Worm (Caenorhabditis elegans) whole organism, L1 larva: ENCODE data around the gene snf-6.

Source experiments
- C04F5.9 ChIP-seq: sonication (generic microtip); optimal IDR thresholded peaks from 2 replicates; lab custom pipeline; 2016; ENCODE audit warnings: missing genetic modification characterization, missing compliant biosample characterization
- C16A3.4 ChIP-seq: fragments of 150-350 bp; optimal IDR thresholded peaks from 2 replicates; lab custom pipeline; 2014; ENCODE audit warnings: missing biosample characterization, missing genetic modification characterization
- F16B12.6 ChIP-seq: fragments of 150-350 bp; optimal IDR thresholded peaks from 2 replicates; lab custom pipeline; 2014; ENCODE audit warnings: missing biosample characterization, missing genetic modification characterization
- Y116A8C.19 ChIP-seq: sonication (generic microtip); optimal IDR thresholded peaks from 2 replicates; lab custom pipeline; 2016; ENCODE audit warnings: missing compliant biosample characterization, missing genetic modification characterization, borderline replicate concordance
- aha-1 ChIP-seq: fragments of 150-350 bp; optimal IDR thresholded peaks from 2 replicates; lab custom pipeline; 2014; ENCODE audit warnings: missing biosample characterization, missing genetic modification characterization
- alr-1 ChIP-seq: fragments of 200-800 bp; sonication (Bioruptor generic); optimal IDR thresholded peaks from 2 replicates; lab custom pipeline; 2018; ENCODE audit warnings: borderline replicate concordance, mild to moderate bottlenecking, missing genetic modification characterization, missing compliant biosample characterization
- aly-2 ChIP-seq: fragments of 150-350 bp; optimal IDR thresholded peaks from 2 replicates; lab custom pipeline; 2014; ENCODE audit warnings: missing biosample characterization, missing genetic modification characterization
- blmp-1 ChIP-seq: fragments of 150-350 bp; optimal IDR thresholded peaks from 2 replicates; lab custom pipeline; 2014; ENCODE audit warnings: missing biosample characterization, missing genetic modification characterization
- ceh-63 ChIP-seq: fragments of 200-800 bp; sonication (Bioruptor generic); optimal IDR thresholded peaks from 2 replicates; lab custom pipeline; 2018; ENCODE audit warnings: mild to moderate bottlenecking, missing genetic modification characterization, missing compliant biosample characterization
- ceh-82 ChIP-seq, 3 experiments: fragments of 150-350 bp in 1 of 3; sonication (generic microtip) in 2 of 3; optimal IDR thresholded peaks; 2 replicates each; lab custom pipeline; 2014 to 2017; ENCODE audit warnings: missing biosample characterization in 3 of 3, missing genetic modification characterization in 3 of 3
- ceh-90 ChIP-seq: sonication (generic microtip); optimal IDR thresholded peaks from 2 replicates; lab custom pipeline; 2016; ENCODE audit warnings: missing genetic modification characterization, missing compliant biosample characterization
- dpl-1 ChIP-seq, 3 experiments: fragments of 150-350 bp in 2 of 3; sonication (generic microtip) in 1 of 3; optimal IDR thresholded peaks; 2 replicates each; lab custom pipeline; 2014 to 2017; ENCODE audit warnings: missing biosample characterization in 3 of 3, missing genetic modification characterization in 3 of 3, missing genetic modification reagents in 3 of 3
- efl-1 ChIP-seq, 4 experiments: fragments of 150-350 bp; optimal IDR thresholded peaks in 3 of 4; peaks in 1 of 4; 1 replicate in 1 of 4; 2 replicates in 3 of 4; lab custom pipeline; 2014; ENCODE audit warnings: missing biosample characterization in 2 of 4, missing genetic modification characterization in 2 of 4, missing genetic modification reagents in 2 of 4
- efl-3 ChIP-seq: fragments of 200-800 bp; sonication (Bioruptor generic); optimal IDR thresholded peaks from 2 replicates; lab custom pipeline; 2018; ENCODE audit warnings: mild to moderate bottlenecking, missing genetic modification characterization, missing compliant biosample characterization
- egl-13 ChIP-seq: sonication (generic microtip); optimal IDR thresholded peaks from 2 replicates; lab custom pipeline; 2016; ENCODE audit warnings: missing genotype, missing genetic modification reagents, missing genetic modification characterization, missing compliant biosample characterization
- egl-27 ChIP-seq, 2 experiments: fragments of 150-350 bp in 1 of 2; sonication (generic microtip); optimal IDR thresholded peaks; 3 replicates each; lab custom pipeline; 2017 to 2018; ENCODE audit warnings: missing biosample characterization in 2 of 2, missing genetic modification characterization in 2 of 2, missing genetic modification reagents in 2 of 2
- ets-5 ChIP-seq: fragments of 200-800 bp; sonication (Bioruptor generic); IDR thresholded peaks from 2 replicates; pipeline ENCODE4 v1.3.6; 2022; ENCODE audit warnings: missing genetic modification characterization, missing compliant biosample characterization
- fkh-8 ChIP-seq: sonication (generic microtip); optimal IDR thresholded peaks from 2 replicates; lab custom pipeline; 2016; ENCODE audit warnings: mild to moderate bottlenecking, missing genetic modification characterization, missing compliant biosample characterization
- grh-1 ChIP-seq: fragments of 200-800 bp; sonication (Bioruptor generic); IDR thresholded peaks from 2 replicates; pipeline ENCODE4 v1.3.6; 2022; ENCODE audit warnings: missing genetic modification reagents, missing genetic modification characterization, missing compliant biosample characterization
- hlh-4 ChIP-seq: sonication (generic microtip); optimal IDR thresholded peaks from 2 replicates; lab custom pipeline; 2016; ENCODE audit warnings: mild to moderate bottlenecking, missing genetic modification characterization, missing compliant biosample characterization
- irx-1 ChIP-seq: sonication (generic microtip); optimal IDR thresholded peaks from 2 replicates; lab custom pipeline; 2016; ENCODE audit warnings: missing genetic modification characterization, missing compliant biosample characterization
- isw-1 ChIP-seq: fragments of 200-800 bp; sonication (Bioruptor generic); IDR thresholded peaks from 2 replicates; pipeline ENCODE4 v1.3.6; 2022; ENCODE audit warnings: missing genetic modification characterization, missing compliant biosample characterization
- lin-13 ChIP-seq: fragments of 150-350 bp; optimal IDR thresholded peaks from 2 replicates; lab custom pipeline; 2014; ENCODE audit warnings: missing biosample characterization, missing genetic modification reagents, missing genetic modification characterization
- lin-14 ChIP-seq: fragments of 200-800 bp; sonication (Bioruptor generic); optimal IDR thresholded peaks from 2 replicates; lab custom pipeline; 2018; ENCODE audit warnings: mild to moderate bottlenecking, missing genetic modification characterization, moderate library complexity, missing compliant biosample characterization
- lin-15B ChIP-seq: fragments of 150-350 bp; sonication (generic microtip); optimal IDR thresholded peaks from 3 replicates; lab custom pipeline; 2014; ENCODE audit warnings: missing biosample characterization, missing genetic modification characterization
- lin-35 ChIP-seq, 2 experiments: fragments of 150-350 bp; optimal IDR thresholded peaks; 2 replicates each; lab custom pipeline; 2014; ENCODE audit warnings: missing biosample characterization in 2 of 2, missing genetic modification characterization in 2 of 2, missing genetic modification reagents in 2 of 2
- lin-39 ChIP-seq: fragments of 150-350 bp; optimal IDR thresholded peaks from 2 replicates; lab custom pipeline; 2014; ENCODE audit warnings: missing biosample characterization, missing genetic modification reagents, missing genetic modification characterization
- lsy-2 ChIP-seq, 2 experiments: fragments of 150-350 bp; optimal IDR thresholded peaks; 2 replicates each; lab custom pipeline; 2014; ENCODE audit warnings: missing biosample characterization in 2 of 2, missing genetic modification characterization in 2 of 2
- mep-1 ChIP-seq: fragments of 150-350 bp; optimal IDR thresholded peaks from 2 replicates; lab custom pipeline; 2014; ENCODE audit warnings: missing biosample characterization, missing genetic modification characterization
- nhr-19 ChIP-seq: fragments of 200-800 bp; sonication (Bioruptor generic); conservative IDR thresholded peaks from 2 replicates; pipeline ENCODE4 v1.3.6; 2022; ENCODE audit warnings: missing genetic modification characterization, missing compliant biosample characterization
- nhr-28 ChIP-seq: fragments of 150-350 bp; optimal IDR thresholded peaks from 2 replicates; lab custom pipeline; 2014; ENCODE audit warnings: missing biosample characterization, missing genetic modification characterization
- nhr-76 ChIP-seq: sonication (generic microtip); optimal IDR thresholded peaks from 2 replicates; lab custom pipeline; 2017; ENCODE audit warnings: missing biosample characterization, missing genetic modification characterization
- nhr-77 ChIP-seq: fragments of 150-350 bp; optimal IDR thresholded peaks from 2 replicates; lab custom pipeline; 2014; ENCODE audit warnings: missing biosample characterization, missing genetic modification characterization
- nhr-85 ChIP-seq: sonication (generic microtip); peaks from one replicate; lab custom pipeline; 2016; ENCODE audit warnings: missing genetic modification characterization, inconsistent platforms, missing compliant biosample characterization
- nhr-90 ChIP-seq: sonication (generic microtip); optimal IDR thresholded peaks from 2 replicates; lab custom pipeline; 2016; ENCODE audit warnings: mild to moderate bottlenecking, missing genetic modification characterization, missing compliant biosample characterization; ENCODE audit not compliant: poor library complexity
- pax-3 ChIP-seq: fragments of 200-800 bp; sonication (Bioruptor generic); optimal IDR thresholded peaks from 2 replicates; lab custom pipeline; 2018; ENCODE audit warnings: mild to moderate bottlenecking, missing genetic modification characterization, moderate library complexity, missing compliant biosample characterization
- rnt-1 ChIP-seq: sonication (generic microtip); optimal IDR thresholded peaks from 2 replicates; lab custom pipeline; 2016; ENCODE audit warnings: mild to moderate bottlenecking, missing genetic modification characterization, moderate library complexity, missing compliant biosample characterization
- skn-1 ChIP-seq: fragments of 150-350 bp; optimal IDR thresholded peaks from 2 replicates; lab custom pipeline; 2014; ENCODE audit warnings: missing biosample characterization, missing genetic modification characterization
- snu-23 ChIP-seq: sonication (generic microtip); optimal IDR thresholded peaks from 2 replicates; lab custom pipeline; 2016; ENCODE audit warnings: missing genetic modification characterization, missing compliant biosample characterization
- sptf-1 ChIP-seq: fragments of 150-350 bp; optimal IDR thresholded peaks from 2 replicates; lab custom pipeline; 2014; ENCODE audit warnings: missing biosample characterization, missing genetic modification characterization
- swsn-7 ChIP-seq: sonication (generic microtip); optimal IDR thresholded peaks from 2 replicates; lab custom pipeline; 2016; ENCODE audit warnings: missing genetic modification characterization, missing compliant biosample characterization
- tbx-2 ChIP-seq: sonication (generic microtip); optimal IDR thresholded peaks from 2 replicates; lab custom pipeline; 2016; ENCODE audit warnings: missing genetic modification characterization, missing compliant biosample characterization
- tlp-1 ChIP-seq: fragments of 150-350 bp; optimal IDR thresholded peaks from 2 replicates; lab custom pipeline; 2014; ENCODE audit warnings: missing biosample characterization, missing genetic modification characterization
- unc-62 ChIP-seq: fragments of 150-350 bp; optimal IDR thresholded peaks from 2 replicates; lab custom pipeline; 2014; ENCODE audit warnings: missing biosample characterization, missing genetic modification reagents, missing genetic modification characterization
- xbp-1 ChIP-seq: sonication (generic microtip); optimal IDR thresholded peaks from 2 replicates; lab custom pipeline; 2016; ENCODE audit warnings: missing genetic modification characterization, missing compliant biosample characterization
- zag-1 ChIP-seq: fragments of 150-350 bp; optimal IDR thresholded peaks from 2 replicates; lab custom pipeline; 2014; ENCODE audit warnings: missing biosample characterization, missing genetic modification characterization
- zip-4 ChIP-seq: fragments of 200-800 bp; sonication (Bioruptor generic); optimal IDR thresholded peaks from 2 replicates; lab custom pipeline; 2018; ENCODE audit warnings: mild to moderate bottlenecking, missing genetic modification characterization, moderate library complexity, missing compliant biosample characterization
- ztf-11 ChIP-seq, 2 experiments: sonication (generic microtip); optimal IDR thresholded peaks; 2 replicates each; lab custom pipeline; 2016 to 2017; ENCODE audit warnings: missing genetic modification characterization in 2 of 2, missing biosample characterization in 1 of 2, missing compliant biosample characterization in 1 of 2

Gene snf-6

ce11 chrIII:1543406-1544011 lies 10.9 kb upstream of the snf-6 start:
- TF ChIP-seq nhr-77: no peak
- TF ChIP-seq nhr-85 (tag; lab: Kevin White, UChicago): no peak
- TF ChIP-seq lin-39: no peak
- TF ChIP-seq unc-62 (GFP tag; lab: Kevin White, UChicago): no peak
- TF ChIP-seq isw-1 (GFP tag; lab: Robert Waterston, UW): no peak
- no peak for TF ChIP-seq alr-1 (tag; lab: Kevin White, UChicago)
- no peak for TF ChIP-seq tbx-2 (tag; lab: Kevin White, UChicago)
- TF ChIP-seq grh-1 (GFP tag; lab: Robert Waterston, UW): no peak
- no peak for TF ChIP-seq ceh-90 (tag; lab: Kevin White, UChicago)

DNA sequence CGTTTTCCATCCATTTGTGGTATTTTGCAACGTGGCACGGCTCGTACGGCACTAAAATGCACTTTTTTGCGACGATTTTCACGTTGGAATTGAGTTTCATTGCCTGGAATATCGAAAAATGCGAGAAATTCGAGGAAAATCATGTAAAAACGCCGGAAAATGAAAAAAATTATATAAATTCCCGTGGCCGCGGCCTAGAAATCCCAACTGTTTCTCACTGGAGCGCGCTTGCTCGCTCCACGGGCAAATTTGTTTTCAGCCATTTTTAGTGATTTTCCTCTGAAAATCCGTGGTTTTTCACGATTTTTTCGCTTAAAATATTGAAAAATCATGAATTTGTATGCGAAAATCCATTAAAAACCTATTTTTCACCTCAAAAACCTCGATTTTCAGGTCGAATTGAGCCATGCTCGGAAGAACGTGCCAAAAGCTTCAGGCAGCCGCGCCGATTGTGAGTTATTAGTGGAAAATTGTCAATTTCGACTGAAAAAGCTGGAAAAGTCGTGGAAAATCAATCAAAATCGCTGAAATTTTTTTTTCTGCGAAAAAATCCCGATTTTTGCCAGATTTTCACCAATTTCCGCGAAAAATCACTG lies 7.6 kb upstream of the snf-6 start, which contains the start of the genes Y67D2.5 and cisd-3.2:
Y67D2.5 (minus strand) TSS at position 145 of the 596 bp plus-strand sequence.
cisd-3.2 (plus strand) TSS at position 394 of the 596 bp plus-strand sequence.
- TF ChIP-seq ceh-63 (GFP tag; lab: Kevin White, UChicago) (no peak), lin-13 (peak; percentile 38), lin-39 (no peak), tbx-2 (tag; lab: Kevin White, UChicago) (peak; percentile 43), nhr-76 (tag; lab: Kevin White, UChicago) (no peak), mep-1 (tag; lab: Kevin White, UChicago) (peak; percentile 56), pax-3 (tag; lab: Kevin White, UChicago) (peak; percentile 20), aha-1 (tag; lab: Kevin White, UChicago) (no peak), efl-1 (optimal IDR thresholded peaks at IDR 0.05; lab: Kevin White, UChicago) (peak; percentile 19 to 56), efl-1 (GFP tag; optimal IDR thresholded peaks at IDR 0.05 in 1 of 2; lab: Kevin White, UChicago) (peak; percentile 61 to 93), skn-1 (tag; lab: Kevin White, UChicago) (peak; percentile 21), fkh-8 (tag; lab: Kevin White, UChicago) (peak; percentile 57), ceh-82 (tag; optimal IDR thresholded peaks at IDR 0.05; lab: Kevin White, UChicago) (peak; percentile 10 to 52 (median 51)), egl-27 (tag; optimal IDR thresholded peaks at IDR 0.05; lab: Kevin White, UChicago) (no peak), snu-23 (GFP tag; lab: Kevin White, UChicago) (peak; percentile 45), hlh-4 (tag; lab: Kevin White, UChicago) (no peak), egl-13 (tag; lab: Kevin White, UChicago) (peak; percentile 37), zag-1 (tag; lab: Kevin White, UChicago) (no peak), tlp-1 (tag; lab: Kevin White, UChicago) (no peak), nhr-28 (no peak), lin-35 (GFP tag; optimal IDR thresholded peaks at IDR 0.05; lab: Kevin White, UChicago) (peak; percentile 25 to 40), Y116A8C.19 (tag; lab: Kevin White, UChicago) (no peak), ets-5 (no peak), xbp-1 (peak; percentile 43), irx-1 (peak; percentile 67), lsy-2 (tag; optimal IDR thresholded peaks at IDR 0.05; lab: Kevin White, UChicago) (peak; percentile 50 to 53), nhr-85 (tag; lab: Kevin White, UChicago) (peak; percentile 65), lin-15B (tag; lab: Kevin White, UChicago) (peak; percentile 59), C04F5.9 (tag; lab: Kevin White, UChicago) (no peak), sptf-1 (tag; lab: Kevin White, UChicago) (no peak), blmp-1 (tag; lab: Kevin White, UChicago) (no peak), zip-4 (no peak), ceh-90 (tag; lab: Kevin White, UChicago) (peak; percentile 83), F16B12.6 (tag; lab: Kevin White, UChicago) (peak; percentile 25), C16A3.4 (tag; lab: Kevin White, UChicago) (peak; percentile 36), aly-2 (tag; lab: Kevin White, UChicago) (no peak), nhr-90 (tag; lab: Kevin White, UChicago) (peak; percentile 20), dpl-1 (GFP tag; optimal IDR thresholded peaks at IDR 0.05; lab: Kevin White, UChicago) (peak in 2 of 3 experiments; percentile 22 to 51), ztf-11 (tag; optimal IDR thresholded peaks at IDR 0.05; lab: Kevin White, UChicago) (peak in 1 of 2 experiments; percentile 55), grh-1 (GFP tag; lab: Robert Waterston, UW) (peak; percentile 24; the same call in 1 of the 2 replicates), lin-14 (peak; percentile 44), efl-3 (no peak), swsn-7 (tag; lab: Kevin White, UChicago) (peak; percentile 6), nhr-19 (no peak; the same call in 1 of the 2 replicates), rnt-1 (tag; lab: Kevin White, UChicago) (peak; percentile 87)
